Worm (Caenorhabditis elegans) whole organism, L2 larva: Measurements from ENCODE around the gene Y32G9A.3.

ENCODE experiments used
- C34F6.9 ChIP-seq: fragments of 150-350 bp; optimal IDR thresholded peaks from 2 replicates; lab custom pipeline; 2014; ENCODE audit warnings: missing biosample characterization, missing genetic modification characterization
- R02D3.7 ChIP-seq: fragments of 150-350 bp; optimal IDR thresholded peaks from 2 replicates; lab custom pipeline; 2014; ENCODE audit warnings: missing biosample characterization, missing genetic modification characterization
- Y55F3AM.14 ChIP-seq: fragments of 200-800 bp; sonication (Bioruptor generic); optimal IDR thresholded peaks from 2 replicates; lab custom pipeline; 2018; ENCODE audit warnings: mild to moderate bottlenecking, missing genetic modification characterization, missing compliant biosample characterization
- ZK546.5 ChIP-seq: sonication (generic microtip); optimal IDR thresholded peaks from 2 replicates; lab custom pipeline; 2017; ENCODE audit warnings: missing biosample characterization, missing genetic modification characterization
- alr-1 ChIP-seq: fragments of 150-350 bp; optimal IDR thresholded peaks from 2 replicates; lab custom pipeline; 2014; ENCODE audit warnings: missing biosample characterization, missing genetic modification characterization
- aly-2 ChIP-seq: fragments of 150-350 bp; optimal IDR thresholded peaks from 2 replicates; lab custom pipeline; 2014; ENCODE audit warnings: missing biosample characterization, missing genetic modification characterization
- ama-1 ChIP-seq: fragments of 150-350 bp; optimal IDR thresholded peaks from 2 replicates; lab custom pipeline; 2018; ENCODE audit warnings: inconsistent platforms
- blmp-1 ChIP-seq: sonication (generic microtip); optimal IDR thresholded peaks from 2 replicates; lab custom pipeline; 2017; ENCODE audit warnings: missing genetic modification characterization, mild to moderate bottlenecking, missing compliant biosample characterization, antibody characterized with exemption, moderate library complexity; ENCODE audit not compliant: insufficient read depth
- ceh-16 ChIP-seq: fragments of 150-350 bp; optimal IDR thresholded peaks from 2 replicates; lab custom pipeline; 2014; ENCODE audit warnings: missing biosample characterization, missing genetic modification characterization
- ceh-82 ChIP-seq: fragments of 150-350 bp; optimal IDR thresholded peaks from 2 replicates; lab custom pipeline; 2014; ENCODE audit warnings: missing biosample characterization, missing genetic modification characterization
- crh-2 ChIP-seq: sonication (generic microtip); optimal IDR thresholded peaks from 2 replicates; lab custom pipeline; 2017; ENCODE audit warnings: missing biosample characterization, missing genetic modification characterization
- dmd-4 ChIP-seq: sonication (generic microtip); optimal IDR thresholded peaks from 2 replicates; lab custom pipeline; 2017; ENCODE audit warnings: missing biosample characterization, missing genetic modification characterization
- egl-27 ChIP-seq: sonication (generic microtip); optimal IDR thresholded peaks from 3 replicates; lab custom pipeline; 2017; ENCODE audit warnings: missing biosample characterization, missing genetic modification reagents, missing genetic modification characterization
- elt-1 ChIP-seq: fragments of 150-350 bp; optimal IDR thresholded peaks from 2 replicates; lab custom pipeline; 2014; ENCODE audit warnings: missing biosample characterization, missing genetic modification characterization
- elt-3 ChIP-seq: sonication (generic microtip); optimal IDR thresholded peaks from 2 replicates; lab custom pipeline; 2017; ENCODE audit warnings: missing biosample characterization, missing genetic modification characterization
- fos-1 ChIP-seq: fragments of 150-350 bp; optimal IDR thresholded peaks from 2 replicates; lab custom pipeline; 2014; ENCODE audit warnings: missing biosample characterization, missing genetic modification characterization
- gmeb-1 ChIP-seq: fragments of 150-350 bp; optimal IDR thresholded peaks from 2 replicates; lab custom pipeline; 2014; ENCODE audit warnings: missing biosample characterization, missing genetic modification characterization
- lin-11 ChIP-seq: fragments of 150-350 bp; sonication (generic microtip); optimal IDR thresholded peaks from 2 replicates; lab custom pipeline; 2014; ENCODE audit warnings: missing biosample characterization, missing genetic modification characterization, inconsistent platforms, mixed read lengths
- lin-13 ChIP-seq: fragments of 150-350 bp; optimal IDR thresholded peaks from 2 replicates; lab custom pipeline; 2014; ENCODE audit warnings: missing biosample characterization, missing genetic modification reagents, missing genetic modification characterization
- lin-39 ChIP-seq: fragments of 150-350 bp; optimal IDR thresholded peaks from 2 replicates; lab custom pipeline; 2014; ENCODE audit warnings: missing biosample characterization, missing genetic modification reagents, missing genetic modification characterization
- lsy-2 ChIP-seq, 2 experiments: fragments of 150-350 bp in 1 of 2; sonication (generic microtip) in 1 of 2; optimal IDR thresholded peaks; 2 replicates each; lab custom pipeline; 2014 to 2017; ENCODE audit warnings: missing biosample characterization in 2 of 2, missing genetic modification characterization in 2 of 2
- mab-5 ChIP-seq: fragments of 150-350 bp; optimal IDR thresholded peaks from 2 replicates; lab custom pipeline; 2014; ENCODE audit warnings: missing biosample characterization, missing genetic modification characterization
- mbf-1 ChIP-seq: sonication (generic microtip); optimal IDR thresholded peaks from 2 replicates; lab custom pipeline; 2017; ENCODE audit warnings: missing biosample characterization, missing genetic modification characterization
- mdl-1 ChIP-seq, 2 experiments: fragments of 150-350 bp in 1 of 2; sonication (generic microtip) in 1 of 2; optimal IDR thresholded peaks; 2 replicates each; lab custom pipeline; 2017; ENCODE audit warnings: missing biosample characterization in 2 of 2, missing genetic modification characterization in 2 of 2
- nhr-10 ChIP-seq: sonication (generic microtip); optimal IDR thresholded peaks from 2 replicates; lab custom pipeline; 2017; ENCODE audit warnings: missing biosample characterization, missing genetic modification characterization
- nhr-11 ChIP-seq: fragments of 150-350 bp; optimal IDR thresholded peaks from 2 replicates; lab custom pipeline; 2014; ENCODE audit warnings: missing biosample characterization, missing genetic modification characterization
- nhr-12 ChIP-seq: fragments of 150-350 bp; optimal IDR thresholded peaks from 2 replicates; lab custom pipeline; 2014; ENCODE audit warnings: missing biosample characterization, missing genetic modification characterization
- nhr-129 ChIP-seq: fragments of 150-350 bp; optimal IDR thresholded peaks from 2 replicates; lab custom pipeline; 2014; ENCODE audit warnings: missing biosample characterization, missing genetic modification characterization
- nhr-21 ChIP-seq: fragments of 150-350 bp; optimal IDR thresholded peaks from 2 replicates; lab custom pipeline; 2014; ENCODE audit warnings: missing biosample characterization, missing genetic modification characterization
- nhr-23 ChIP-seq: fragments of 150-350 bp; optimal IDR thresholded peaks from 2 replicates; lab custom pipeline; 2014; ENCODE audit warnings: missing biosample characterization, missing genetic modification reagents, missing genetic modification characterization
- nhr-237 ChIP-seq: fragments of 150-350 bp; optimal IDR thresholded peaks from 2 replicates; lab custom pipeline; 2014; ENCODE audit warnings: missing biosample characterization, missing genetic modification characterization
- nhr-25 ChIP-seq: fragments of 150-350 bp; sonication (generic microtip); optimal IDR thresholded peaks from 3 replicates; lab custom pipeline; 2014; ENCODE audit warnings: missing biosample characterization, missing genetic modification characterization
- nhr-6 ChIP-seq: fragments of 150-350 bp; optimal IDR thresholded peaks from 2 replicates; lab custom pipeline; 2014; ENCODE audit warnings: missing biosample characterization, missing genetic modification characterization
- nhr-77 ChIP-seq: fragments of 150-350 bp; optimal IDR thresholded peaks from 2 replicates; lab custom pipeline; 2014; ENCODE audit warnings: missing biosample characterization, missing genetic modification characterization
- peb-1 ChIP-seq: fragments of 150-350 bp; optimal IDR thresholded peaks from 2 replicates; lab custom pipeline; 2014; ENCODE audit warnings: missing biosample characterization, missing genetic modification characterization
- sem-4 ChIP-seq: fragments of 150-350 bp; optimal IDR thresholded peaks from 2 replicates; lab custom pipeline; 2014; ENCODE audit warnings: missing biosample characterization, missing genetic modification reagents, missing genetic modification characterization
- skn-1 ChIP-seq: sonication (generic microtip); optimal IDR thresholded peaks from 2 replicates; lab custom pipeline; 2017; ENCODE audit warnings: missing biosample characterization, missing genetic modification characterization
- sma-3 ChIP-seq: sonication (generic microtip); optimal IDR thresholded peaks from 2 replicates; lab custom pipeline; 2016; ENCODE audit warnings: missing genetic modification reagents, missing genetic modification characterization, missing compliant biosample characterization
- sma-9 ChIP-seq, 2 experiments: fragments of 150-350 bp in 1 of 2; sonication (generic microtip) in 1 of 2; optimal IDR thresholded peaks; 2 replicates each; lab custom pipeline; 2014 to 2016; ENCODE audit warnings: missing genetic modification characterization in 2 of 2, mild to moderate bottlenecking in 1 of 2, missing biosample characterization in 1 of 2, missing compliant biosample characterization in 1 of 2, missing genetic modification reagents in 1 of 2, moderate library complexity in 1 of 2
- snpc-4 ChIP-seq: fragments of 150-350 bp; optimal IDR thresholded peaks from 2 replicates; lab custom pipeline; 2014; ENCODE audit warnings: missing biosample characterization, missing genetic modification characterization
- unc-39 ChIP-seq: fragments of 150-350 bp; optimal IDR thresholded peaks from 2 replicates; lab custom pipeline; 2014; ENCODE audit warnings: missing biosample characterization, missing genetic modification characterization
- unc-55 ChIP-seq: fragments of 150-350 bp; sonication (generic microtip); optimal IDR thresholded peaks from 3 replicates; lab custom pipeline; 2014; ENCODE audit warnings: missing biosample characterization, missing genetic modification reagents, missing genetic modification characterization
- zag-1 ChIP-seq: fragments of 150-350 bp; optimal IDR thresholded peaks from 2 replicates; lab custom pipeline; 2014; ENCODE audit warnings: missing biosample characterization, missing genetic modification characterization
- ztf-1 ChIP-seq: fragments of 200-800 bp; sonication (Bioruptor generic); conservative IDR thresholded peaks from 2 replicates; pipeline ENCODE4 v1.3.6; 2022; ENCODE audit warnings: missing genetic modification characterization, missing compliant biosample characterization
- ztf-11 ChIP-seq: sonication (generic microtip); optimal IDR thresholded peaks from 2 replicates; lab custom pipeline; 2017; ENCODE audit warnings: missing biosample characterization, missing genetic modification characterization
- ztf-4 ChIP-seq: fragments of 150-350 bp; optimal IDR thresholded peaks from 2 replicates; lab custom pipeline; 2014; ENCODE audit warnings: missing biosample characterization, missing genetic modification characterization

Y32G9A.3 gene

DNA sequence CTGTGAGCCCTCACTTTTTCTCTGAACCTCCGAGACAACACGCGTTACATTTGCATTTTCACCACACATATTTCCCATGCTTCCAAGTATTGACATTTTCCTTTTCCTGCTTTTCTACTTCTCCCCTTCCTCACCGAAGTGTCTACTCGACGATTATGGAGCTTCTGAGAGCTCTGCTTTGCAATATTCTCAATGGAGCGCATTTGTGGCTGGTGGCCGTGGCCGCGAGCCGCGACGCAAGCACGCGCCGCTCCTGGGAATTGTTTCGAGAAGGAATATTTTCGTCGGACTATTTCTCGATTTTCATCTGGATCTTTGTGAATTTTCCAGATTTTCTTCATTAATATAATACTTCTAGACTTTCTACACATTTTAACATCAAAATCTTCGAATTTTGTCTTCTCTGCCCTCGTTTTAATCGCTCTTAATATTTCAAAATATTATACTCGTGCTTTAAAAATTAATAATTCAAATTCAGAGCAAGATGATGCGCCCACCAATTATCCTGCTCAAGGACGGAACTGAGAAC is 39.4 kb upstream of the Y32G9A.3 start, which contains the start of the genes T10B5.4 and cct-7 (continued):
- TF ChIP-seq nhr-10 (tag; lab: Kevin White, UChicago) (no peak), lsy-2 (tag; optimal IDR thresholded peaks at IDR 0.05; lab: Kevin White, UChicago) (peak; percentile 54 to 91), nhr-21 (peak; percentile 67), sma-3 (GFP tag; lab: Kevin White, UChicago) (peak; percentile 65), mdl-1 (tag; optimal IDR thresholded peaks at IDR 0.05; lab: Kevin White, UChicago) (peak in 1 of 2 experiments; percentile 80), mbf-1 (tag; lab: Kevin White, UChicago) (no peak), crh-2 (peak; percentile 93), nhr-6 (tag; lab: Kevin White, UChicago) (peak; percentile 51), ama-1 (lab: Kevin White, UChicago) (no peak), elt-1 (tag; lab: Kevin White, UChicago) (no peak), nhr-129 (tag; lab: Kevin White, UChicago) (peak; percentile 93), peb-1 (tag; lab: Kevin White, UChicago) (no peak)
- TF ChIP-seq, all 48 proteins: peak for 24

- TF ChIP-seq fos-1 (tag; lab: Kevin White, UChicago) = no peak
- TF ChIP-seq R02D3.7 (tag; lab: Kevin White, UChicago) = no peak
- no peak for TF ChIP-seq mab-5 (tag; lab: Kevin White, UChicago)
- TF ChIP-seq mdl-1 (tag; optimal IDR thresholded peaks at IDR 0.05; lab: Kevin White, UChicago) = no peak
- no peak for TF ChIP-seq blmp-1 (tag; lab: Kevin White, UChicago)
- no peak for TF ChIP-seq sem-4 (tag; lab: Kevin White, UChicago)
- TF ChIP-seq nhr-129 (tag; lab: Kevin White, UChicago) = no peak
- no peak for TF ChIP-seq ztf-4 (tag; lab: Kevin White, UChicago)
- no peak for TF ChIP-seq sma-9 (GFP tag; optimal IDR thresholded peaks at IDR 0.05; lab: Kevin White, UChicago)
- TF ChIP-seq sma-9 (tag; optimal IDR thresholded peaks at IDR 0.05; lab: Kevin White, UChicago) = no peak
- no peak for TF ChIP-seq alr-1 (tag; lab: Kevin White, UChicago)
- no peak for TF ChIP-seq lin-39
Measured at ce11 chrV:1874827-1875226, 36.4 kb upstream of the Y32G9A.3 start.

DNA sequence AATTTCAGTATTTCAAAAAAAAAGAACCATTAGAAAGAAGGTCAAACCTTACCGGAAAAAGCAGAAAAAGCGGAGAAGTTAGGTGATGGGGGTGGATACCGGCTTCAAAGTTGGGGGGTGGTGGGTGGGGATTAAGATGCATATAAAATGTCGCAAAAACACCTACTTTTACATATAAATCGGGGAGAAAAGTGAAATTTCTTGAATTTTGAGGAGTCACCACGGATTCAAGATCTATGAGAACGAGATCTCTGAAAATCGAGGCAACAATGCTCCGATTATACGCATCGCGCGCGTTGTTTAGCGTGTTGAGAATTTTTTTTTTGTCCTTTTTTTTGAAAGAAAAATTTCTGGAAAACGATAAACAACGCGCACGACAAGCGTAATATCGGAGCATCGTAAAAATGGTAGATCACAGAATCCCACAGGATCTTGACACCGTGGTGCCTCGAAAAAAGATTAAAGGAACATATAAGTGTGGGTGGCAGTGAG is 35.7 kb upstream of the Y32G9A.3 start:
- TF ChIP-seq nhr-23 (tag; lab: Kevin White, UChicago) (no peak), elt-1 (tag; lab: Kevin White, UChicago) (no peak), ztf-4 (tag; lab: Kevin White, UChicago) (no peak), elt-3 (no peak), lin-11 (tag; lab: Kevin White, UChicago) (no peak), nhr-6 (tag; lab: Kevin White, UChicago) (no peak), nhr-10 (tag; lab: Kevin White, UChicago) (no peak), nhr-237 (no peak), alr-1 (tag; lab: Kevin White, UChicago) (no peak), nhr-129 (tag; lab: Kevin White, UChicago) (no peak), peb-1 (tag; lab: Kevin White, UChicago) (no peak), nhr-11 (tag; lab: Kevin White, UChicago) (no peak), blmp-1 (tag; lab: Kevin White, UChicago) (no peak), sma-9 (GFP tag; optimal IDR thresholded peaks at IDR 0.05; lab: Kevin White, UChicago) (peak; percentile 39), sma-9 (tag; optimal IDR thresholded peaks at IDR 0.05; lab: Kevin White, UChicago) (no peak), unc-55 (no peak), zag-1 (tag; lab: Kevin White, UChicago) (no peak), sma-3 (GFP tag; lab: Kevin White, UChicago) (peak; percentile 18), snpc-4 (tag; lab: Kevin White, UChicago) (no peak), egl-27 (tag; lab: Kevin White, UChicago) (no peak), nhr-25 (tag; lab: Kevin White, UChicago) (peak; percentile 4), ztf-1 (GFP tag; lab: Robert Waterston, UW) (peak; percentile 88; the same call in 1 of the 2 replicates), ztf-11 (tag; lab: Kevin White, UChicago) (no peak), skn-1 (no peak), nhr-12 (tag; lab: Kevin White, UChicago) (no peak), aly-2 (tag; lab: Kevin White, UChicago) (no peak), ZK546.5 (tag; lab: Kevin White, UChicago) (no peak), fos-1 (tag; lab: Kevin White, UChicago) (no peak), ceh-82 (tag; lab: Kevin White, UChicago) (no peak), mbf-1 (tag; lab: Kevin White, UChicago) (no peak), Y55F3AM.14 (peak; percentile 27), lin-13 (GFP tag; lab: Kevin White, UChicago) (no peak), nhr-21 (no peak), dmd-4 (no peak), C34F6.9 (no peak), nhr-77 (tag; lab: Kevin White, UChicago) (no peak), mab-5 (tag; lab: Kevin White, UChicago) (no peak), ama-1 (lab: Kevin White, UChicago) (peak; percentile 67), R02D3.7 (tag; lab: Kevin White, UChicago) (no peak), sem-4 (tag; lab: Kevin White, UChicago) (no peak), unc-39 (tag; lab: Kevin White, UChicago) (no peak), lsy-2 (tag; optimal IDR thresholded peaks at IDR 0.05; lab: Kevin White, UChicago) (peak in 1 of 2 experiments; percentile 10), ceh-16 (tag; lab: Kevin White, UChicago) (no peak), gmeb-1 (tag; lab: Kevin White, UChicago) (no peak)
